Fruit fly (Drosophila melanogaster): ENCODE data around the gene CG34164.

CG34164 gene

DNA sequence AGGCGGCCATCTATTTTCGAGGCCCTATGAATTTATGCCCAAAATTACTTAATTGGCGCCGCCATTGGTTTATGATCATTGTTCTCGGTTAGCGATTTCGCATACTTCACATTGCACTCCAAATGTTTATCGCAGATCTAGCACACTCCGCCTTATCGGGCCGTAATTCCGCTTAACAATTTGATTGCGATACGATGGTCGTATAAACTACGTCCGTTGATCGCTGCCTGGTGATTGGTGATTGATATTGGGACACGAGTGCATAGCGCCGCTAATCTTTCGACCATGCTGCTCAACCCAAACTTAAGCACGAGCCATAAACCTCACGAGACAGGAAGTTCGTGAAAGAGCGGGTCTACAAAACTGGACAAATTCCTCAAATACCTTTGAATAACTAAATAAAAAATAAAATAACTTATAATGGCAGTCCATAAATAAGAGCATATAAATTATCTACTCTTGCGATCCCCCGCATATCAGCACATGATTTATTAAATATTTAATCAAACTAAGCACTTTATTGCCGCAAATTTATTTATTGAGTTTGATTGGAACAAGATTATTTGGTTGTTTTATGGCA, 25.5 kb upstream of the CG34164 start (continued):
- no peak for TF ChIP-seq scrt (GFP tag; optimal IDR thresholded peaks at IDR 0.05)
- TF ChIP-seq Nf-YB (GFP tag; optimal IDR thresholded peaks at IDR 0.05) = peak; percentile 58
- TF ChIP-seq CG18262 (tag; optimal IDR thresholded peaks at IDR 0.05) = no peak
- TF ChIP-seq CG31224 (GFP tag; IDR thresholded peaks at IDR 0.05) = no peak
- peak; percentile 96 for TF ChIP-seq exex (tag; optimal IDR thresholded peaks at IDR 0.05)
- TF ChIP-seq klu (GFP tag; IDR thresholded peaks at IDR 0.05) = no peak
- peak; percentile 74 for TF ChIP-seq cwo (GFP tag; optimal IDR thresholded peaks at IDR 0.05)
- peak; percentile 74 for TF ChIP-seq sug (tag; optimal IDR thresholded peaks at IDR 0.05)
- TF ChIP-seq Nf-YC (tag; optimal IDR thresholded peaks at IDR 0.05) = peak; percentile 53
- TF ChIP-seq sd (tag; optimal IDR thresholded peaks at IDR 0.05) = peak; percentile 87
- TF ChIP-seq Med (GFP tag) = peak; percentile 12
- TF ChIP-seq grau (tag; optimal IDR thresholded peaks at IDR 0.05) = no peak
- no peak for TF ChIP-seq Hr3 (GFP tag; optimal IDR thresholded peaks at IDR 0.05)
- peak; percentile 9 for TF ChIP-seq PHDP (tag; optimal IDR thresholded peaks at IDR 0.05)
- TF ChIP-seq ara (GFP tag; IDR thresholded peaks at IDR 0.05) = no peak
- no peak for TF ChIP-seq CG11085 (GFP tag; IDR thresholded peaks at IDR 0.05)
- TF ChIP-seq vnd (GFP tag; IDR thresholded peaks at IDR 0.05; ENCODE audit: partially characterized antibody) = peak; percentile 44; the same call in 1 of the 3 replicates
- 0 out of 4 replicates have a peak, but pooled peaks have one; percentile 48 for TF ChIP-seq chinmo (GFP tag; IDR thresholded peaks at IDR 0.05; ENCODE audit: partially characterized antibody)
- no peak for TF ChIP-seq Fer1 (GFP tag; optimal IDR thresholded peaks at IDR 0.05)
- TF ChIP-seq CG6854 (GFP tag; optimal IDR thresholded peaks at IDR 0.05) = no peak
- TF ChIP-seq Mes4 (GFP tag; optimal IDR thresholded peaks at IDR 0.05) = no peak
- no peak for TF ChIP-seq D19A (tag; optimal IDR thresholded peaks at IDR 0.05)
- TF ChIP-seq Hand (GFP tag; optimal IDR thresholded peaks at IDR 0.05) = no peak
- TF ChIP-seq slp2 (GFP tag; optimal IDR thresholded peaks at IDR 0.05) = no peak

dm6 chr2L:12033890-12034289, 22.3 kb upstream of the CG34164 start, which contains the start of gene CG18788:
CG18788 (plus strand) TSS chr2L:12034190.
- TF ChIP-seq psq (GFP tag; optimal IDR thresholded peaks at IDR 0.05) (no peak), gt (GFP tag; IDR thresholded peaks at IDR 0.05) (no peak), gcm2 (GFP tag; optimal IDR thresholded peaks at IDR 0.05) (no peak), CG11093 (GFP tag; IDR thresholded peaks at IDR 0.05) (no peak), CG6175 (GFP tag; IDR thresholded peaks at IDR 0.05) (no peak), jigr1 (GFP tag; IDR thresholded peaks at IDR 0.05) (no peak), sqz (GFP tag; optimal IDR thresholded peaks at IDR 0.05) (no peak), Dp (GFP tag; optimal IDR thresholded peaks at IDR 0.05) (no peak), GATAe (GFP tag; conservative IDR thresholded peaks at IDR 0.05) (no peak), mirr (GFP tag; optimal IDR thresholded peaks at IDR 0.05) (no peak), CG13624 (GFP tag; optimal IDR thresholded peaks at IDR 0.05) (no peak), CG1233 (GFP tag; optimal IDR thresholded peaks at IDR 0.05) (no peak), CG4282 (GFP tag; optimal IDR thresholded peaks at IDR 0.05) (no peak)

DNA sequence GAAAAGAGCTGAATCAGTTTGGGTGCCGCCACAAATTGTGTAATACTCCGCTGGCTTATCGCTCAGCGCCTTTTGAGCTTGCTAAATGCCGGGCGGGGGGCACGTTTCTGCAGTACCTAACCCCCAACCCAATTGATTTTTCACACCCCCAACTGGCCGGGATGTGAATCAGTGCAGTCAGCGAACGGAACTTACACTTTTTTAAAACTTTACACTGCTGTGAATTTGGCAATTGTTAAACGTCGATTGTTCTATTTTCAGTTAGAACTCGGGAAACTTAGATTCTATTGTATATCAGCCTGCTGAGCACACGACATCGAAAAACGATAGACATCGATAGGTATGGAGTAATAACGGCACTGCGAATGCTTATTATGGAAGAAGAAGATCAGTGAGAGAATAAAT, 18.0 kb upstream of the CG34164 start, which contains the start of gene Tom70:
Gene Tom70 (minus strand): TSS at position 335 of the 405 bp plus-strand sequence.
- peak; percentile 76 for TF ChIP-seq MBD-R2 (GFP tag; IDR thresholded peaks at IDR 0.05)
- TF ChIP-seq inv (GFP tag; IDR thresholded peaks at IDR 0.05; ENCODE audit: partially characterized antibody) = no peak
- TF ChIP-seq CG10209 (GFP tag; optimal IDR thresholded peaks at IDR 0.05) = no peak
- TF ChIP-seq gsb (GFP tag; IDR thresholded peaks at IDR 0.05) = no peak
- no peak for TF ChIP-seq CG9932 (GFP tag; IDR thresholded peaks at IDR 0.05)
- TF ChIP-seq Dip3 (GFP tag; optimal IDR thresholded peaks at IDR 0.05) = no peak
- peak; percentile 75; the same call in 1 of the 3 replicates for TF ChIP-seq CG34422 (GFP tag; IDR thresholded peaks at IDR 0.05)
- TF ChIP-seq slp2 (GFP tag; optimal IDR thresholded peaks at IDR 0.05) = no peak
- no peak for TF ChIP-seq CG4820 (GFP tag; optimal IDR thresholded peaks at IDR 0.05)
- TF ChIP-seq Mrtf (GFP tag; IDR thresholded peaks at IDR 0.05) = no peak
- peak; percentile 52 for TF ChIP-seq Sry-β (GFP tag; optimal IDR thresholded peaks at IDR 0.05)
- no peak for TF ChIP-seq CG6683 (GFP tag; optimal IDR thresholded peaks at IDR 0.05)
- TF ChIP-seq sug (tag; optimal IDR thresholded peaks at IDR 0.05) = peak; percentile 88
- TF ChIP-seq Side (GFP tag; optimal IDR thresholded peaks at IDR 0.05) = no peak
- no peak for TF ChIP-seq CG15514 (GFP tag; optimal IDR thresholded peaks at IDR 0.05)
